Worm (Caenorhabditis elegans): ENCODE results near the gene H12D21.5.

H12D21.5 gene

DNA sequence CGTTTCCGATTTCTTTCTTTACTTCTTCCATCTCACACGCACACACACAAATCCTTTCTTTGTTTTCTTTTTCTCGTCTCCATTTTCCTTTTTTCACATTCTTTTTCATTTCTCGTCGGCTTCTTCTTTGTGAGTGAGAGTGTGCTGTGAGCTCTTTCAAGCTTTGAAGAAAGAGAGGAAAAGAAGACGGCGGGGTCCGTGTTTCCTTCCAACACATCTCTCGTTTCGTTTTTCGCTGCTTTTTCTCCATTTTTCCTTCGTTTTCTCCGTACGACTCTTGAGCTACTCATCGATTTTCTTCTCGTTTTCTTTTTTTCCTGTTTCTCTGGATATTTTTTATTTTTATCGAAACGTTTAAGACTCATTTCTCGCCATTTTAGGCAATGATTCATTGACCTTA lies 36.4 kb downstream of the H12D21.5 start:
- TF ChIP-seq pes-1 (GFP tag; IDR thresholded peaks at IDR 0.05) (no peak), ceh-36 (tag; optimal IDR thresholded peaks at IDR 0.05) (no peak), sea-1 (GFP tag; conservative IDR thresholded peaks at IDR 0.05) (no peak), hnd-1 (tag; optimal IDR thresholded peaks at IDR 0.05) (no peak), tbx-11 (GFP tag; IDR thresholded peaks at IDR 0.05) (no peak), ets-7 (tag; optimal IDR thresholded peaks at IDR 0.05) (no peak), aly-1 (tag; optimal IDR thresholded peaks at IDR 0.05) (no peak), ceh-13 (GFP tag; optimal IDR thresholded peaks at IDR 0.05) (no peak), hmbx-1 (tag; optimal IDR thresholded peaks at IDR 0.05) (no peak), tbx-37 (GFP tag; conservative IDR thresholded peaks at IDR 0.05) (no peak), B0310.2 (tag; optimal IDR thresholded peaks at IDR 0.05) (no peak), flt-1 (GFP tag; IDR thresholded peaks at IDR 0.05) (no peak), ama-1 (optimal IDR thresholded peaks at IDR 0.05) (no peak)

DNA sequence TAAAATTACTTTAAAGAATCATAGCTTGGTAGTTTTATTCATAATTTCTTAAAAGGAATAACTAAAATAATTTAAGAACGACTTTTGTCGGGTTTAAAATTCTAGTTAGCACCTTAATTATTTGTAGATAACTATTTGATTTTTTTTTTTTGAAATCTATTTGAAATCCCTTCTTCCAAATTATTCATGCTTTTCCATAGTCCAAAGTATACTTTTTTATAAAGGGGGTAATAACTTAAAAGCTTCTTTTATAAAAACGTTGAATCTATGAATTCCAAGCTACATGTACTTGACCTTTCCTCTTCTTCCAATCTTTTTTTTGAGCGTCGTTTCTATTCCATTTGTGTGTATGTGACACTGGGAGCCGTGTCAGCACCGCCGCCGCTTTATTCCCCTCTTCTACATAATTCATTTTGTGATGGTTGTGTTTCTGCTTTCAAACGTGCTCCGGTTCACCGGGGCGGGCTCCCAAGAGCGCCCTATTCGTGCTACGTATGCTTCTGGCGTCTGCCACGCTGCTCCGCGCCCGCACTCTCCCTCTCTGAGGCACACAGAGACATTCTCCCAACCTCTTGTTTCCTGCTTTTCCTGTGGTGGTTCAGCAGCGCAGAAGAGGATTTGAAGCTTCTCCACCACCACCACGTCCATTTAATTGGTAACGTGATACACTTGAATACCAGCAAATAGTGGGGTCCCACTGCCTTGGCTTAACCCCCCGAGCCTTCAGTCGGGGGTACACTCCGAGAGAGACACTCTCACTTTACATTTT lies 39.8 kb downstream of the H12D21.5 start:
- TF ChIP-seq hmbx-1 (tag; optimal IDR thresholded peaks at IDR 0.05) (no peak), B0310.2 (tag; optimal IDR thresholded peaks at IDR 0.05) (no peak), flt-1 (GFP tag; IDR thresholded peaks at IDR 0.05) (no peak), tbx-11 (GFP tag; IDR thresholded peaks at IDR 0.05) (no peak), hmg-4 (GFP tag; optimal IDR thresholded peaks at IDR 0.05) (no peak), sea-1 (GFP tag; conservative IDR thresholded peaks at IDR 0.05) (no peak), ceh-36 (tag; optimal IDR thresholded peaks at IDR 0.05) (no peak), tra-4 (tag; optimal IDR thresholded peaks at IDR 0.05) (no peak), scrt-1 (GFP tag; IDR thresholded peaks at IDR 0.05) (no peak), aly-1 (tag; optimal IDR thresholded peaks at IDR 0.05) (no peak), ama-1 (optimal IDR thresholded peaks at IDR 0.05) (no peak), tbx-37 (GFP tag; conservative IDR thresholded peaks at IDR 0.05) (no peak), ceh-13 (GFP tag; optimal IDR thresholded peaks at IDR 0.05) (no peak), pes-1 (GFP tag; IDR thresholded peaks at IDR 0.05) (no peak), ets-7 (tag; optimal IDR thresholded peaks at IDR 0.05) (no peak), hnd-1 (tag; optimal IDR thresholded peaks at IDR 0.05) (no peak), F13C5.2 (tag; optimal IDR thresholded peaks at IDR 0.05) (no peak)

DNA sequence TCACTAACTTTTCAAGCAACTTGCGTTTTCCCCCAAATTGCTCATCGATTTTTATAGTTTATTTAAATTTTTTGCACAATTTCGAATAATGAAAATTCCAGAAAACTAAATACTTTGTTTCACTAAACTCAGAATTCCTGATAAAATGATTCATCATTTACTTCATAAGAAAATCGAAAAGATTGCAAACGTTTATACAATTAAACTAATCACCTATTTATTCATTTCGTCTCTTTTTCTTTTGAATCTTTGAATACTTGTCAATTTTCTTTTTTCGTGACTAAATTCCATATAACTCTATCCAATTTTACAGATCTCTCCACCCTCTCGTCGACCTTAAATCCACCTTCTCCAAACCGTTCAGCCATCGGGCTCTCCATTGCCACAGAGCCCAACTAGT lies 42.8 kb downstream of the H12D21.5 start, which contains the start of gene C30G7.2:
Gene C30G7.2, plus strand, starts transcription at position 301 of the 400 bp plus-strand sequence.
- TF ChIP-seq tbx-11 (GFP tag; IDR thresholded peaks at IDR 0.05) (no peak), hnd-1 (tag; optimal IDR thresholded peaks at IDR 0.05) (no peak), hmbx-1 (tag; optimal IDR thresholded peaks at IDR 0.05) (no peak), ceh-13 (GFP tag; optimal IDR thresholded peaks at IDR 0.05) (no peak), ceh-36 (tag; optimal IDR thresholded peaks at IDR 0.05) (no peak), sea-1 (GFP tag; conservative IDR thresholded peaks at IDR 0.05) (no peak), flt-1 (GFP tag; IDR thresholded peaks at IDR 0.05) (no peak), scrt-1 (GFP tag; IDR thresholded peaks at IDR 0.05) (no peak), hmg-4 (GFP tag; optimal IDR thresholded peaks at IDR 0.05) (no peak), ama-1 (optimal IDR thresholded peaks at IDR 0.05) (no peak), B0310.2 (tag; optimal IDR thresholded peaks at IDR 0.05) (no peak), tra-4 (tag; optimal IDR thresholded peaks at IDR 0.05) (no peak), aly-1 (tag; optimal IDR thresholded peaks at IDR 0.05) (no peak)

DNA sequence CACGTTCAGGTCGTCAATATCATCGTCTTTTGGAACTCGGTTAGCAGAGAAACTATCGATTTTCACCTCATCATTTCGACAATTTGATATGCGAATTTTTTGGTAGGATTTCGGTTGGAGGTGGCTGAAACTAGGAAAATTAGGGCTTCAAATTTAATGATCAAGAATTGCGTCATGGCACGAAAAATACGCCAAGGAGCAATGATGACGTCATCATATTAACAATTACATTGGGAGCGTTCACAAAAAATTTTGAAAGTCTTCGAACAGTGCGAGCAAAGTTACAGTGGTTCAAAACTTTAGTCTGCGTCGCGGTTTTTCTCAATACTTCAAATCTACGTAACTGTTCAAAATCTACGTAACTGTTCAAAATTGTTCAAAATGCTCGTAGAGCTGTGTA lies 49.1 kb downstream of the H12D21.5 start:
- TF ChIP-seq tbx-11 (GFP tag; IDR thresholded peaks at IDR 0.05), result no peak
- no peak for TF ChIP-seq ama-1 (optimal IDR thresholded peaks at IDR 0.05)
- TF ChIP-seq F13C5.2 (tag; optimal IDR thresholded peaks at IDR 0.05), result no peak
- no peak for TF ChIP-seq pes-1 (GFP tag; IDR thresholded peaks at IDR 0.05)
- TF ChIP-seq scrt-1 (GFP tag; IDR thresholded peaks at IDR 0.05), result no peak
- TF ChIP-seq B0310.2 (tag; optimal IDR thresholded peaks at IDR 0.05), result no peak
- TF ChIP-seq ceh-13 (GFP tag; optimal IDR thresholded peaks at IDR 0.05), result no peak
- TF ChIP-seq hmg-4 (GFP tag; optimal IDR thresholded peaks at IDR 0.05), result no peak
- no peak for TF ChIP-seq sea-1 (GFP tag; conservative IDR thresholded peaks at IDR 0.05)
- no peak for TF ChIP-seq flt-1 (GFP tag; IDR thresholded peaks at IDR 0.05)
- TF ChIP-seq hnd-1 (tag; optimal IDR thresholded peaks at IDR 0.05), result no peak
- no peak for TF ChIP-seq tbx-37 (GFP tag; conservative IDR thresholded peaks at IDR 0.05)

DNA sequence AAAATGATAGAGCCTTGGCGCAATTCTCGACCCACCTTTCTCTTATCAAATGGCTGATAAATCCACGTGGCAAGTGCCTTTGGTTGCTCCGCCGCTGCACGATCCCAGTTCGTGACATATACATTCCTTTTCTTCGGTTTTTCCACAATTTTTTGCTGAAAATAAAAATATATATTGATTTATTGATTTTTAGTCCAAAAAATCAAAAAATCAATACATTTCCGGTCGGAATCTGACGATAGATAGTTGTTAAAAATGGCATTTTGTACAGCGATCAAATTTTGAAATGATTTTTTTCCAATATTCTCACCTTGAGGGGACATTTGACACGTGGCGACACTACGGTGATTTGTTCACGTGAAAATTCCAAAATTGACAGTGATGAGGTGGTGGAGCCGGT lies 50.0 kb downstream of the H12D21.5 start:
- TF ChIP-seq ama-1 (optimal IDR thresholded peaks at IDR 0.05) (no peak), ceh-13 (GFP tag; optimal IDR thresholded peaks at IDR 0.05) (no peak), tbx-11 (GFP tag; IDR thresholded peaks at IDR 0.05) (no peak), ceh-36 (tag; optimal IDR thresholded peaks at IDR 0.05) (no peak), F13C5.2 (tag; optimal IDR thresholded peaks at IDR 0.05) (no peak), hmg-4 (GFP tag; optimal IDR thresholded peaks at IDR 0.05) (no peak)
